Fruit fly (Drosophila melanogaster): ENCODE measurements around the gene kst.

The kst gene

dm6 chr3L:3406307-3407061 lies 69.8 kb downstream of the kst start:
- TF ChIP-seq CG7101 (tag; optimal IDR thresholded peaks at IDR 0.05) (no peak), CG12768 (GFP tag; optimal IDR thresholded peaks at IDR 0.05) (no peak), CG5204 (GFP tag; optimal IDR thresholded peaks at IDR 0.05) (no peak), cnc (optimal IDR thresholded peaks at IDR 0.05) (no peak), bab1 (GFP tag; optimal IDR thresholded peaks at IDR 0.05) (no peak), tj (GFP tag; optimal IDR thresholded peaks at IDR 0.05) (no peak), ovo (GFP tag; optimal IDR thresholded peaks at IDR 0.05) (no peak), Clk (GFP tag; optimal IDR thresholded peaks at IDR 0.05) (no peak), toe (GFP tag; optimal IDR thresholded peaks at IDR 0.05) (no peak), pad (GFP tag; optimal IDR thresholded peaks at IDR 0.05) (no peak), CG14711 (tag; optimal IDR thresholded peaks at IDR 0.05) (no peak), kay (GFP tag; ENCODE audit: borderline replicate concordance) (no peak), CG7045 (GFP tag; optimal IDR thresholded peaks at IDR 0.05) (no peak), cic (GFP tag; optimal IDR thresholded peaks at IDR 0.05) (no peak), Mnt (GFP tag; optimal IDR thresholded peaks at IDR 0.05) (no peak), Crg-1 (GFP tag; optimal IDR thresholded peaks at IDR 0.05) (no peak), CG11617 (GFP tag; optimal IDR thresholded peaks at IDR 0.05) (no peak), Hr96 (GFP tag; optimal IDR thresholded peaks at IDR 0.05) (no peak), CG1620 (GFP tag; optimal IDR thresholded peaks at IDR 0.05) (no peak)

- TF ChIP-seq Hr96 (GFP tag; optimal IDR thresholded peaks at IDR 0.05) (no peak), CG7045 (GFP tag; optimal IDR thresholded peaks at IDR 0.05) (no peak), bab1 (GFP tag; optimal IDR thresholded peaks at IDR 0.05) (no peak), pad (GFP tag; optimal IDR thresholded peaks at IDR 0.05) (no peak), toe (GFP tag; optimal IDR thresholded peaks at IDR 0.05) (no peak), CG14711 (tag; optimal IDR thresholded peaks at IDR 0.05) (no peak), kay (GFP tag; ENCODE audit: borderline replicate concordance) (no peak), Mnt (GFP tag; optimal IDR thresholded peaks at IDR 0.05) (no peak), tj (GFP tag; optimal IDR thresholded peaks at IDR 0.05) (no peak), cic (GFP tag; optimal IDR thresholded peaks at IDR 0.05) (no peak), cnc (optimal IDR thresholded peaks at IDR 0.05) (no peak), CG7101 (tag; optimal IDR thresholded peaks at IDR 0.05) (no peak), CG1620 (GFP tag; optimal IDR thresholded peaks at IDR 0.05) (no peak), Clk (GFP tag; optimal IDR thresholded peaks at IDR 0.05) (no peak), CG12768 (GFP tag; optimal IDR thresholded peaks at IDR 0.05) (no peak), ovo (GFP tag; optimal IDR thresholded peaks at IDR 0.05) (no peak), CG33017 (tag; optimal IDR thresholded peaks at IDR 0.05) (no peak), CG11617 (GFP tag; optimal IDR thresholded peaks at IDR 0.05) (no peak)
Observed at dm6 chr3L:3407481-3407880, 70.8 kb downstream of the kst start.

dm6 chr3L:3408231-3408630 lies 71.6 kb downstream of the kst start:
- TF ChIP-seq CG11617 (GFP tag; optimal IDR thresholded peaks at IDR 0.05) (no peak), Mnt (GFP tag; optimal IDR thresholded peaks at IDR 0.05) (no peak), CG1620 (GFP tag; optimal IDR thresholded peaks at IDR 0.05) (no peak), CG5204 (GFP tag; optimal IDR thresholded peaks at IDR 0.05) (no peak), CG12768 (GFP tag; optimal IDR thresholded peaks at IDR 0.05) (no peak), Clk (GFP tag; optimal IDR thresholded peaks at IDR 0.05) (no peak), CG7101 (tag; optimal IDR thresholded peaks at IDR 0.05) (no peak), bab1 (GFP tag; optimal IDR thresholded peaks at IDR 0.05) (no peak), tj (GFP tag; optimal IDR thresholded peaks at IDR 0.05) (peak; percentile 73), kay (GFP tag; ENCODE audit: borderline replicate concordance) (peak; percentile 70), CG33017 (tag; optimal IDR thresholded peaks at IDR 0.05) (no peak)

- TF ChIP-seq ovo (GFP tag; optimal IDR thresholded peaks at IDR 0.05) (no peak), bab1 (GFP tag; optimal IDR thresholded peaks at IDR 0.05) (no peak), CG7101 (tag; optimal IDR thresholded peaks at IDR 0.05) (no peak), Clk (GFP tag; optimal IDR thresholded peaks at IDR 0.05) (no peak), tj (GFP tag; optimal IDR thresholded peaks at IDR 0.05) (no peak)
Observed at dm6 chr3L:3408796-3409625, 72.4 kb downstream of the kst start.

- TF ChIP-seq CG33017 (tag; optimal IDR thresholded peaks at IDR 0.05): no peak
- TF ChIP-seq Clk (GFP tag; optimal IDR thresholded peaks at IDR 0.05): no peak
- no peak for TF ChIP-seq kay (GFP tag; ENCODE audit: borderline replicate concordance)
- no peak for TF ChIP-seq CG5204 (GFP tag; optimal IDR thresholded peaks at IDR 0.05)
- TF ChIP-seq cnc (optimal IDR thresholded peaks at IDR 0.05): no peak
- TF ChIP-seq Crg-1 (GFP tag; optimal IDR thresholded peaks at IDR 0.05): no peak
- TF ChIP-seq CG1620 (GFP tag; optimal IDR thresholded peaks at IDR 0.05): no peak
- no peak for TF ChIP-seq Mnt (GFP tag; optimal IDR thresholded peaks at IDR 0.05)
- no peak for TF ChIP-seq ovo (GFP tag; optimal IDR thresholded peaks at IDR 0.05)
- no peak for TF ChIP-seq bab1 (GFP tag; optimal IDR thresholded peaks at IDR 0.05)
Observed at dm6 chr3L:3409626-3410301, 73.1 kb downstream of the kst start.

All from whole organism, adult.